Fruit fly (Drosophila melanogaster): ENCODE data around the gene Ir62a.
A peak's percentile ranks its signal among the peaks of the same experiment; 100 is the strongest.

Gene Ir62a

DNA sequence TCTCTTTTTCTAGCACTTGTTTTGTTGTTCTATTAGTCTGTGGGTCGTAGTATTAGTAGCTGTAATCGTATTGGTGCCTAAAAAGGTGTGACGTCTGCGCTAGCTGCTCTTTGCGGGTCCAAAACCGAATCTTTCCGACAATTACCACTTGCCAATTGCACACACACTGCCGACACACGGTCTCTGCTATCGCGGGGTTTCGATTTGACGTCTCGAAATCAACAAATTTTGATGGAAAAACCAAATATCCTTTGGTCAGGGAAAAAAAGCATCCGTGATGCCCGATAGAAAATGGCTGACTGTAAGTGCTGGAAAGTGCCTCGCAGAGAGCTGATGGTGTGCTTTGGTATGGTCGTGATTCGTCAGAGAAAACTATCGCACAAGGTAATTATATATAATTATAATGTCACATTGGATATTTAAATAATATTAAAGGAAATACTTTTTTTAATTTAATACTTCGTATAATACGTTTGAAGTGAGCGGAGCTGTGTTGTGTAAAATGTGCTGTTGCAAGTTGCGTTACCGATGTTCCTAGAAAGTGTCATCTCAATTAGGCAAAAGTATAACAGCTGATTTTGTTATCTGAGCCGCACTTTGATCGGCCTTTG lies 27.2 kb upstream of the Ir62a start, which contains the start of the genes Pex10 and CG12099 (continued):
- TF ChIP-seq Usf (GFP tag; optimal IDR thresholded peaks at IDR 0.05) (peak; percentile 79), CG42726 (GFP tag; IDR thresholded peaks at IDR 0.05; ENCODE audit: partially characterized antibody) (peak; percentile 71; the same call in 1 of the 2 replicates), chm (GFP tag; IDR thresholded peaks at IDR 0.05) (peak; percentile 85), D (optimal IDR thresholded peaks at IDR 0.05) (no peak), D (GFP tag; optimal IDR thresholded peaks at IDR 0.05) (peak; percentile 68), Trl (optimal IDR thresholded peaks at IDR 0.05) (no peak), Trl (GFP tag; optimal IDR thresholded peaks at IDR 0.05) (peak; percentile 49), CG15011 (GFP tag; optimal IDR thresholded peaks at IDR 0.05) (no peak), lab (GFP tag; optimal IDR thresholded peaks at IDR 0.05) (peak; percentile 91), CoRest (tag; optimal IDR thresholded peaks at IDR 0.05) (peak; percentile 93), CG34224 (GFP tag; IDR thresholded peaks at IDR 0.05; ENCODE audit: partially characterized antibody) (peak; percentile 89), TFAM (GFP tag; optimal IDR thresholded peaks at IDR 0.05) (no peak), ase (GFP tag; IDR thresholded peaks at IDR 0.05) (peak; percentile 85), dmrt11E (tag; optimal IDR thresholded peaks at IDR 0.05) (peak; percentile 87), CG12219 (GFP tag; optimal IDR thresholded peaks at IDR 0.05) (peak; percentile 58), C15 (GFP tag; IDR thresholded peaks at IDR 0.05) (peak; percentile 70; the same call in 2 of the 3 replicates), CG6854 (GFP tag; optimal IDR thresholded peaks at IDR 0.05) (peak; percentile 31), Doc2 (GFP tag; IDR thresholded peaks at IDR 0.05) (peak; percentile 33; the same call in 1 of the 2 replicates), toy (GFP tag; IDR thresholded peaks at IDR 0.05) (peak; percentile 48; the same call in 1 of the 2 replicates), tup (GFP tag; optimal IDR thresholded peaks at IDR 0.05) (peak; percentile 78), pum (GFP tag; optimal IDR thresholded peaks at IDR 0.05) (peak; percentile 67), kay (GFP tag; optimal IDR thresholded peaks at IDR 0.05) (peak; percentile 84), CG9797 (GFP tag; optimal IDR thresholded peaks at IDR 0.05) (peak; percentile 58), CG14667 (GFP tag; IDR thresholded peaks at IDR 0.05) (peak; percentile 87), Atf6 (GFP tag; IDR thresholded peaks at IDR 0.05) (peak; percentile 91), en (GFP tag; optimal IDR thresholded peaks at IDR 0.05) (no peak), CG4328 (GFP tag; optimal IDR thresholded peaks at IDR 0.05) (peak; percentile 76), luna (GFP tag; optimal IDR thresholded peaks at IDR 0.05) (no peak), CG30431 (GFP tag; optimal IDR thresholded peaks at IDR 0.05) (peak; percentile 76), ind (GFP tag; optimal IDR thresholded peaks at IDR 0.05) (peak; percentile 91), sc (optimal IDR thresholded peaks at IDR 0.05) (no peak), sc (GFP tag; optimal IDR thresholded peaks at IDR 0.05) (no peak), CG17359 (tag; optimal IDR thresholded peaks at IDR 0.05) (peak; percentile 85), CG10147 (GFP tag; optimal IDR thresholded peaks at IDR 0.05) (peak; percentile 83), CG7987 (GFP tag; optimal IDR thresholded peaks at IDR 0.05) (peak; percentile 76), MBD-R2 (GFP tag; IDR thresholded peaks at IDR 0.05) (peak; percentile 92), gro (GFP tag; optimal IDR thresholded peaks at IDR 0.05) (peak; percentile 53), CG7745 (tag; optimal IDR thresholded peaks at IDR 0.05) (no peak), Spps (tag; optimal IDR thresholded peaks at IDR 0.05) (peak; percentile 44), yki (optimal IDR thresholded peaks at IDR 0.05) (no peak), gcm (GFP tag; optimal IDR thresholded peaks at IDR 0.05) (peak; percentile 78), CG17361 (GFP tag; IDR thresholded peaks at IDR 0.05) (peak; percentile 93), Taf1 (GFP tag; IDR thresholded peaks at IDR 0.05) (peak; percentile 86), oc (tag; optimal IDR thresholded peaks at IDR 0.05) (no peak), danr (GFP tag; IDR thresholded peaks at IDR 0.05) (peak; percentile 86), tio (GFP tag; optimal IDR thresholded peaks at IDR 0.05) (no peak), mirr (GFP tag; optimal IDR thresholded peaks at IDR 0.05) (peak; percentile 79), pfk (GFP tag; optimal IDR thresholded peaks at IDR 0.05) (peak; percentile 42), salm (tag; optimal IDR thresholded peaks at IDR 0.05) (peak; percentile 59), Atf-2 (GFP tag; optimal IDR thresholded peaks at IDR 0.05) (no peak), CG7271 (tag; optimal IDR thresholded peaks at IDR 0.05) (peak; percentile 53)
